Worm (Caenorhabditis elegans): ENCODE measurements around the gene clec-129.

clec-129 gene

DNA sequence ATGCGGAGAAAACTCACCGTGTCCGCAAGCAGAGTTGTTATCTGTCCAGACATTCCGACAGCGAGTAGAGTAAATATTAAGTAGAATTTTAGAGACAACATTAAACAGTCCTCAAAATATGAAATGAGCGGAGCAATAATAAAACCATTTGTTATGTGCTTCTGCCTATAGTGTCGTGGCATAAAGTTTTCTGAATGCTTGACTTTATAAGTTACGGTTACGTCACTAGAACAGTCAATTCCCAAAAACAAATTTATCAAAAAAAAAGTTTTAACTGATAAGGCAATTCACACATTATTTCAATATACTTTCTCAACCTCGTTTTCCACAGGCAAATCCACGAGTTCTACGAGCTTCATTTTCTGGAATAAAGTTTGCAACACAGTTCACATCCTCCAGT is 2.2 kb upstream of the clec-129 start, which contains the start of gene clec-127:
clec-127 (minus strand) TSS at position 101 of the 400 bp plus-strand sequence.
- no peak for TF ChIP-seq unc-62 (GFP tag; optimal IDR thresholded peaks at IDR 0.05)

DNA sequence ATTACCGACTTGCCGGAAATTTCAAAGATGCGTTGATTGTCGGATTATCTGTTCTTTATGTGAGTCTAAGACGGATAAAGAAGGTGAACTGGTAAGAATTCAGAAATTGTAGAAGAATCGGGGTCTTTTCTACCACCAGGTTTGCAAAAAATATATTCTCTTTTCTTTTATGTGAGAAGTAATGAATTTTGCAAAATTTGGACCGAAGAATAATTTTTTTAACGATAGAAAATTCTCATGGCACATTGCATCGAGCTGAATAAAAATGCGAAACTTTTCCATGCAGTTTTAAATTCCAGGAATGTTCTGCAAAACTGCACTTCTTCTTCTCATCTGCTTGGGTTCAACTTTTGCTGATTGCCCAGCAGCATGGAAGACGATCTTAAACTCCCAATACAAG is 2.0 kb downstream of the clec-129 start, which contains the start of gene clec-130:
clec-130 (plus strand) TSS at position 301 of the 400 bp plus-strand sequence.
- no peak for TF ChIP-seq unc-62 (GFP tag; optimal IDR thresholded peaks at IDR 0.05)

DNA sequence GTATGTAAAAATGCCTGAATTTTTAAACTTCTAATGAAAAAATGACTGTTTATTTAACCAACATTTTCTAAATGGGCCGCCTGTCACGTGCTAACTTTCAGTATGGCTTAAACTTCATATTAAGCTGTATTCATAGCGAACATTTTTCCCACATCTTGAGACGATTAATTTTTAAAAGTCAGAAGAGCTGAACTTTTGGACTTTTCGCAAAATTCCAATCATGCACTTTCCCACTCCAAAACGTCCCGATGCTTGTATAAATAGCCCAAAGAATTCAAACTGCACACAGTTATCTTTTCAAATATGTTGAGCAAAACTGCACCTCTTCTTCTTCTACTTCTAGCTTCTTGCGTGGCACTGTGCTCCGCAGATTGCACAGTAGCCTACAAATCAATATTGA is 5.5 kb downstream of the clec-129 start, which contains the start of gene clec-132:
clec-132 (plus strand) TSS at position 301 of the 400 bp plus-strand sequence.
- TF ChIP-seq unc-62 (GFP tag; optimal IDR thresholded peaks at IDR 0.05) = no peak

DNA sequence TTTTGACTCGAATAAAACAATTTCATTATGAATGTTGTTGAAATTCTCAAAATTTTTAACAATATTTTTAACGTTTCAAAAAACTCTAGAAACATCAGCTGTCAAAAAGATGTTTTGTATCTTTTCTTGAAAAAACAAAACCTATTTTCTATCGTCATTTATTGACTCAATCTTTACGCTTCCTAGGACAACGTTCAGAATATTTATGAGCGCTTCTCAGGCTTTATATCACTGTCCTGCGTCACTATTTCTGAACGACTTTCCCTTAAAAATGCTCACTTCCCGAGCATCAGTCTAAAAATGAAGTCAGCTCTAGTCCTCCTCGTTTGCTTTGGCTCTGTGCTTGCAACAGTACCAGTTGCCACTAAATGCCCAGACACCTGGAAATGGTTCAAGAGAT is 6.8 kb downstream of the clec-129 start, which contains the start of gene clec-133:
clec-133 (plus strand) TSS at position 301 of the 400 bp plus-strand sequence.
- no peak for TF ChIP-seq unc-62 (GFP tag; optimal IDR thresholded peaks at IDR 0.05)

DNA sequence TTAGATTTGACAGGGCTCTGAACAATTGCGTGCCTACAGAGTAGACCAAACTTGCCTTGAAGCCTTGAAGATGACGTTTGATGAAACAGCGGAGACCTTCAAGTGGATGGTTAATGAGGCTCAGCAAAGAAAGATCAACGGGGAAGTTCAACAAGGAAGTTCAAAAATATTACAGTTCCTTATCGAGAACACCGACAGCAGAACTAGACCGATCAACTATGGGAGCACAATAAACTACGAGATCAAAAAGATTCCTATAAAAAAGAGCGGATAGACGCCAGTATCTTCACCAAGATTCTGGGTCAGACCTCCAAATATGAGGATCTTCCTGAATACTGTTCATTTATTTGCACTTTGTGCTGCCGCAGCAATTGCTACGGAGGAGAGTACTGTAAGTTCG is 8.5 kb downstream of the clec-129 start, which contains the start of gene clec-134:
clec-134 (plus strand) TSS at position 301 of the 400 bp plus-strand sequence.
- no peak for TF ChIP-seq unc-62 (GFP tag; optimal IDR thresholded peaks at IDR 0.05)

DNA sequence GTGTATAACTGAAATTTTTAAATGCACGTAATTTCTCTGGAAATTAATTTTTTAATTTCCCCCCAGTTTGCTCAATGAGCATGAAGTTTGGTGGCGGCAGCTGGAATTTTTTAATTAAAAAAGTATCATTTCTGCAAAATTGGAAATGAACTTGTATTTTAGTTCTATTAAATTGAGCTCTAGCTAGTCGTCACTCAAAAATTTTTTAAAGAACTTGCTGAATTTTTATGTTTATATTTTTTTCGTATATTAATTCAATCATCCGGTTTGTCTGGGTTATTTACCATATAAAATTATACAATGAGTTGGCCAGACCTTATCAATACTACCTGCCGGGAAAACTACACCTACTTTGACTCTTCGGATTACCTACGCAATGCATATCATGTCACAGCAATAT is 10.5 kb downstream of the clec-129 start, which contains the start of gene srh-59:
srh-59 (plus strand) TSS at position 301 of the 400 bp plus-strand sequence.
- no peak for TF ChIP-seq unc-62 (GFP tag; optimal IDR thresholded peaks at IDR 0.05)

DNA sequence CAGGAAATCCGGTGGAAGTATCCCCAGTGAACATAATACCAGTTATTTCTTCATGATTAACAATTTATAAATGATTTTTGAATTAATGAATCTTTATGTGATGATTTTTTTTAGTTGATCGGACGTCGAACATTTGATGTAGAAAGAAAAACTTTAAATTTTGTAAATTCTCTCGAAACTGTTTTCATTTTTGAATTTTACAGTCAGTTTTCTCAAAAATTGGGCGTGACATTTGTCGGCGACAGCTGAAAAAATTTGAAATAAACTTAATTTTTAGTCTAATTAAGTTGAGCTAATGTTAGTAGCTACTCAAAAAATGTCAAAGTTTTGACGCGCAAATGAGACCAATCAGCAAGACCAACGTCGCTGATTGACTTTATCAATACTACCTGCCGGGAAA is 12.1 kb downstream of the clec-129 start, which contains the start of gene srh-60:
srh-60 (plus strand) TSS at position 301 of the 400 bp plus-strand sequence.
- TF ChIP-seq unc-62 (GFP tag; optimal IDR thresholded peaks at IDR 0.05) = no peak

DNA sequence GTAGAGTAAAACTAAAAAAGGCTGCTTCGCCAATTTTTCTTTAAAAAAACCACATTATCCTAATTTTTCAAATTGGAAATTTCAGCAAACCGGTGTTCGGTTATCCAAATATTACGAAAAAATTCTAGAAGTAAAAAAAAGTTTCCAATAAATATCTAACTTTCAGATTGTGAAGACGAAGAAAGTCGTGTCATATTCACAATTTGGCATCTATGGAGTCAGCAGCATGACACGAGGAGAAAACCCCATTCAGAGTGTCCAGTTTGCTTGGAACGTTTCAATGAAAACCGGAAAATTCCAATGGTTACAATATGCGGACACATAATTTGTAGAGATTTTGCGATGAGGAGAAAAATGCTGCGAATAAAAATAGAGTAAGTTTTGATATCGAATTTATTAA is 24.1 kb downstream of the clec-129 start, which contains the start of gene Y49F6A.12:
Y49F6A.12 (plus strand) TSS at position 301 of the 400 bp plus-strand sequence.
- no peak for TF ChIP-seq unc-62 (GFP tag; optimal IDR thresholded peaks at IDR 0.05)

DNA sequence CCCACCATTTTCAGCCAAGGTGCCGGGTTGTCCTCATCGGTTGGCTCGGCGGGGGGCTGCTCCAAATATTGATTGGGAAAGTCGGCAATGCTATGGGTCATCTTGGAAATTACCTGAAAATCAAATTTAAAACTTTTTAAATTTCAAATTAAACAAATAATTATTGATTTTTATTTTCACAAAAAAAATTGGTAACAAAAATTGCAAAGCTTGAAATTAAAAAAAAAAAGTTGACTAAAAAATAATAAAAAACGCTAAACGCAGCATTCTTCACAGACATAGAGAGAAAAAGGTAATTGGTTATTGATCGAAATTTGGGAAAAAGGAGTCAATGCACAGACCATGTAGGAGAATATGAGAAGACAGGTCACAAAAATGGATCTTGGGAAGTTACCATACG is 27.4 kb downstream of the clec-129 start, which contains the start of gene Y49F6A.11:
Y49F6A.11 (minus strand) TSS at position 101 of the 400 bp plus-strand sequence.
- no peak for TF ChIP-seq unc-62 (GFP tag; optimal IDR thresholded peaks at IDR 0.05)

DNA sequence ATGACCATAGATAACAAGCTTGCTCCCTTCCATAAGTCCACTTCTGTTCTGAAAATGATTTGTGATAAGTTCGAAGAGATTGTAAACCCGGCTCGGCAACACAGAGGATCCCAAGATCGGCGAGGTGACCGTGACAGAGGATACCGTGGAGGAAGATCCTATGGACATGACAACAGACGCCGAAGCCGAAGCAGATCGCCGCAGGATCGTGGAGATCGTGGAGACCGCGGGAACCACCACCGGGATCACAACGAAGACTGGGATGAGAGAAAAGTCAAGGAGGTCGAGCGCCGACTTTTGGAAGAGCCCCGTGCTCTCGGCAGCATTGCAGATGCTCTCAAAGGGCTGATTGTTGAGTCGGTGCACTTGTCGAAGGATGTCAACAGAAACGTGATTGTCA is 33.3 kb downstream of the clec-129 start:
- TF ChIP-seq unc-62 (GFP tag; optimal IDR thresholded peaks at IDR 0.05) = no peak

DNA sequence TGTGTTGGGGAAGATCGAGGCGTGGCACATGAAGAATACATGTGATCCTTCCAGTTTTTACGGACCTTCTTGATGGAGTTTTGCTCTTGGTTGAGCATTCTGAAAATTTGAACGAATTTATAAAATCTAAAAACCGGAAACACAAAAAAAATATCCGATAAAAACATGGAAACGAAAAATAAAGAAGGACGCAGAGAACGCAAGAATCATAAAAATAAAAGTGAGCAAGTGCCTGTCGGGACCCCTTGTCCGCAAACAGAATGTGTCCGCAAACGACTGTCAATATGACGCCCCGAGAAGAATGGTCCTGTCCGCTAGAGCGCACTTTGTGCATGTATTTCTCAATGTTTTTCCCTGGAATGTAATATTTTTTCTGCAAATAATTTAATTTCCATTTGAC is 38.5 kb downstream of the clec-129 start, which contains the start of gene Y49F6A.5:
Y49F6A.5 (minus strand) TSS at position 101 of the 400 bp plus-strand sequence.
- TF ChIP-seq unc-62 (GFP tag; optimal IDR thresholded peaks at IDR 0.05) = no peak

DNA sequence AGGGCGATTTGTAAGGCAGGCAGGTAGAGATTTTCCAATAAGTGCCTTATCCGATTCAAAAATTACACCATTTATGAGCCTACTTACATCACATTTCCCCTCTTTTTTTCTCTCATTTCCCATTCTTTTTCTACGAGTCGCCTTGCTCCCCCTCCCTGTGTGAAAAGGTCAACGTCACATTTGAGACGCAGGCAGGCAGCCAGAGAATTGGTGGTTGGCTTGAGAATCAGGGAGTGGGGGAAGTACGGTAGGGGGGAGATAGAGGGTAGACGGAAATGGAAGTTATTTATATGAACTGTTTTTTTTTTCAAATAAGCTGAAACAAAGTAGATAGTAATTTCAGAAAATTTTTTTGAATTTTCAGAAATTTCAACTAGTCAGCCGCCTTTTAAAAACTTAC is 45.3 kb downstream of the clec-129 start:
- TF ChIP-seq unc-62 (GFP tag; optimal IDR thresholded peaks at IDR 0.05) = no peak

DNA sequence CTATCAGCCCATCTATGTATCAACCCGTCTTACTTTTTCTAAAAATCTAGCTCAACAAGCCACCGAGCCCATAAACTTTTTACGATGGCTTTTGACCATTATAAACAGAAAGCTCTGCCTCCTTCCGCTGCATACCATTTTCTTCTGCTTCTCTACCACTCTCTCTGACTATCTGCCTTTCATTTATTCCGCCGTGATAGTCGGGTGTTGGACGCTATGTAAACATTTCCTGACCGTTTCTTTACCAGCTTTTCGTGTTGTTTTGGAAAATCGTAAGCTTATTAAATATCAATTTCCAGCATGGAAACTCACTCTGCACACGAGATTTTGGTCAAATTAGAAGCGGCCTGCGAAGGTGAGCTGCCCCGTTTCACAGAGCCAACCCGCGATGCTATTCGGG is 46.2 kb downstream of the clec-129 start, which contains the start of gene F40E12.1:
F40E12.1 (plus strand) TSS at position 301 of the 400 bp plus-strand sequence.
- TF ChIP-seq unc-62 (GFP tag; optimal IDR thresholded peaks at IDR 0.05) = no peak

DNA sequence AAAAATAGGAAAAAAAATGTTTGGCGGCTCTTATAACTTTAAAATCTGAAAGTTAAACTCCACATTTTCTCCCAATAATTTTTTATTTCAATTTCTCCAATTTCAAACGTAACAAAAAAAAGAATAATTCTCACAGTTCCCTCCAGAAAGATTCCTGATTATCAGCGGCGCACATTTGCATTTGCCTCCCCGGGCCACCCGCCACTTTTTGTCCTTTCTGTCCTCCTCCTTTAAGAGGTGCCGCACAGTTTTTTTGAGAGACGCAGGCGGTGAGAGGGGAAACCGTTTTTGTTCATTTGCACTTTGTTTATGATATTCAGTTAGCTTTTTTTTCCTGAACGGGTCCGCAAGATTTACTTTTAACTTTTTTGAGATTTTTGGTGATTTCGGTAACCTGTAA is 49.6 kb downstream of the clec-129 start:
- TF ChIP-seq unc-62 (GFP tag; optimal IDR thresholded peaks at IDR 0.05) = no peak

DNA sequence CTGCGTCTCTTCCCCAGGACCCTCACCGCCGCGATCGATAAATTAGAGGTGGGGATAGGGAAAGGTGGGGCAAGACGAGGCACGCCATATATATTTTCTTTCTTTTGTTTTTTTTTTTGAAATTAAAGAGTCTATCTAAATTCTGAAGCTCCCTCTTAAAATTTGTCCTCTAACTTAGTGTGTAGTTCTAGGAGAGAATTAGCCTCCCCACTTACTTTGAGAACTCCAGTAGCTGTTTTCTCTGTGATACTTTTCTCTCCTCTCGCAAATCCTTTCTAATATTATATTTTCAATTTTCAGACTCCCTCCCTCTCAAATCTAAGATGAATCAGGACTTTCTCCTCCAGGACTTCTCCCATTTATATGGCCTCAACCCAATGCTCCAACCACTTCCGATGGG is 50.7 kb downstream of the clec-129 start, which contains the start of gene M151.7:
M151.7 (plus strand) TSS at position 301 of the 400 bp plus-strand sequence.
- no peak for TF ChIP-seq unc-62 (GFP tag; optimal IDR thresholded peaks at IDR 0.05)
